Fruit fly (Drosophila melanogaster): ENCODE measurements around the gene CG42245.

The CG42245 gene

dm6 chr3L:2631406-2631805, at the start of gene CG42245, which contains the start of gene MEP-1 (continued):
- TF ChIP-seq CG6813 (GFP tag; optimal IDR thresholded peaks at IDR 0.05) (no peak), CG18764 (GFP tag; optimal IDR thresholded peaks at IDR 0.05) (peak; percentile 38), Doc3 (GFP tag; IDR thresholded peaks at IDR 0.05; ENCODE audit: partially characterized antibody) (peak; percentile 64), CG18599 (GFP tag; optimal IDR thresholded peaks at IDR 0.05) (peak; percentile 58), vnd (GFP tag; IDR thresholded peaks at IDR 0.05; ENCODE audit: partially characterized antibody) (peak; percentile 48; the same call in 1 of the 3 replicates), zen2 (GFP tag; IDR thresholded peaks at IDR 0.05; ENCODE audit: partially characterized antibody) (no peak; the same call in 2 of the 3 replicates), slp2 (GFP tag; optimal IDR thresholded peaks at IDR 0.05) (no peak), CG14441 (GFP tag; IDR thresholded peaks at IDR 0.05) (no peak), CkIIα-i1 (GFP tag; IDR thresholded peaks at IDR 0.05) (no peak), CG8388 (GFP tag; optimal IDR thresholded peaks at IDR 0.05) (peak; percentile 19), CG4360 (GFP tag; IDR thresholded peaks at IDR 0.05) (no peak), cas (GFP tag; IDR thresholded peaks at IDR 0.05) (no peak), bsh (GFP tag; optimal IDR thresholded peaks at IDR 0.05) (peak in 1 of 2 experiments; percentile 53), oc (tag; optimal IDR thresholded peaks at IDR 0.05) (no peak), Lim3 (GFP tag; IDR thresholded peaks at IDR 0.05) (no peak), nom (GFP tag; optimal IDR thresholded peaks at IDR 0.05) (no peak), salm (tag; optimal IDR thresholded peaks at IDR 0.05) (no peak), Trl (optimal IDR thresholded peaks at IDR 0.05) (no peak), Trl (GFP tag; optimal IDR thresholded peaks at IDR 0.05) (peak; percentile 52), CG4328 (GFP tag; optimal IDR thresholded peaks at IDR 0.05) (no peak), crc (GFP tag; optimal IDR thresholded peaks at IDR 0.05) (peak; percentile 14), Sox100B (GFP tag; optimal IDR thresholded peaks at IDR 0.05) (peak; percentile 30), danr (GFP tag; IDR thresholded peaks at IDR 0.05) (no peak), CG7839 (tag; optimal IDR thresholded peaks at IDR 0.05) (peak; percentile 48), luna (GFP tag; optimal IDR thresholded peaks at IDR 0.05) (peak; percentile 7), CG12219 (GFP tag; optimal IDR thresholded peaks at IDR 0.05) (peak; percentile 35), dmrt11E (tag; optimal IDR thresholded peaks at IDR 0.05) (peak; percentile 38), CG10147 (GFP tag; optimal IDR thresholded peaks at IDR 0.05) (peak; percentile 1), HLH4C (GFP tag; IDR thresholded peaks at IDR 0.05; ENCODE audit: partially characterized antibody) (peak; percentile 84), CG31388 (GFP tag; optimal IDR thresholded peaks at IDR 0.05) (peak; percentile 20), CG9437 (GFP tag; optimal IDR thresholded peaks at IDR 0.05) (no peak), CG32532 (GFP tag; IDR thresholded peaks at IDR 0.05) (peak; percentile 23; the same call in 1 of the 2 replicates), aop (GFP tag; IDR thresholded peaks at IDR 0.05) (no peak), Spps (tag; optimal IDR thresholded peaks at IDR 0.05) (no peak), CG17359 (tag; optimal IDR thresholded peaks at IDR 0.05) (peak; percentile 34), shn (GFP tag; optimal IDR thresholded peaks at IDR 0.05) (peak; percentile 25), crp (GFP tag; optimal IDR thresholded peaks at IDR 0.05) (peak; percentile 91 to 96), so (GFP tag; IDR thresholded peaks at IDR 0.05) (0 out of 3 replicates have a peak, but pooled peaks have one; percentile 12), Nf-YC (tag; optimal IDR thresholded peaks at IDR 0.05) (no peak), CG15514 (GFP tag; optimal IDR thresholded peaks at IDR 0.05) (peak; percentile 64), CG2116 (GFP tag; optimal IDR thresholded peaks at IDR 0.05) (peak; percentile 94), CG10267 (tag; optimal IDR thresholded peaks at IDR 0.05) (peak; percentile 96), CG15479 (GFP tag; optimal IDR thresholded peaks at IDR 0.05) (no peak), Kr (GFP tag; optimal IDR thresholded peaks at IDR 0.05) (no peak), knrl (GFP tag; IDR thresholded peaks at IDR 0.05; ENCODE audit: partially characterized antibody) (peak; percentile 66), Adf1 (GFP tag; IDR thresholded peaks at IDR 0.05) (0 out of 2 replicates have a peak, but pooled peaks have one; percentile 10), cwo (GFP tag; optimal IDR thresholded peaks at IDR 0.05) (no peak), corto (GFP tag; optimal IDR thresholded peaks at IDR 0.05) (peak; percentile 20), Atf3 (GFP tag; optimal IDR thresholded peaks at IDR 0.05) (peak; percentile 22), crol (GFP tag; IDR thresholded peaks at IDR 0.05) (no peak)
